Fruit fly (Drosophila melanogaster): ENCODE data around the gene Sp212.

DNA sequence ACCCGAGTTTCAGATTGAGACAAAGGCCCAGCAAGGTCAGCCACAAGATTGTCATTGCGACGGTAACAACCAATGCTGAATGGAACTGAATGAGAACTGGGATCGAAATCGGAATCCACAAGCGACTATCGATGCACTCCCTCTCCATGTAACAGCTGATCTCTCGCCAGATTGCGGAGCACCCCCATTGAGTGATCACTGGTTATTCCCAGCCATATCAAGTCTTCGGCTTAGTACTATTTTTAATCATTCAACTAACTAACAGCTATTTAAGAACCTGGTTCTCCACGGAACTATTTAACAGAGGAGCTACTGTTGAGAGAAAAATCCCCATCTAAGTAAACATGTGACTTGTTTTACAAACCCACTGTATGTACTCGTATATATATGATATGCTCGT, 2.7 kb upstream of the Sp212 start, which contains the start of gene CG9631:
- TF ChIP-seq CrebA (GFP tag; optimal IDR thresholded peaks at IDR 0.05; ENCODE audit: borderline replicate concordance) (no peak), Hr83 (GFP tag; optimal IDR thresholded peaks at IDR 0.05; ENCODE audit: poor library complexity, severe bottlenecking) (no peak)

Measured in whole organism, wandering third instar larva.